Fruit fly (Drosophila melanogaster) S2 (cell line): ENCODE measurements around the gene CG32856.

Experiments used
- CG8478 ChIP-seq: fragments of >200 bp; optimal IDR thresholded peaks from 2 replicates; lab custom pipeline; 2018
- CTCF ChIP-seq, 2 experiments: fragments of >200 bp; optimal IDR thresholded peaks; 2 replicates each; lab custom pipeline; 2018

Gene CG32856

dm6 chr3R:15993815-15994572 is 28.8 kb upstream of the CG32856 start:
- TF ChIP-seq CTCF (optimal IDR thresholded peaks at IDR 0.05; lab: Kevin White, UChicago) (no peak), CG8478 (lab: Kevin White, UChicago) (no peak)

- TF ChIP-seq CG8478 (lab: Kevin White, UChicago) (no peak), CTCF (optimal IDR thresholded peaks at IDR 0.05; lab: Kevin White, UChicago) (no peak)
Measured at dm6 chr3R:15993139-15993804, 28.1 kb upstream of the CG32856 start.

- no peak for TF ChIP-seq CTCF (optimal IDR thresholded peaks at IDR 0.05; lab: Kevin White, UChicago)
- no peak for TF ChIP-seq CG8478 (lab: Kevin White, UChicago)
Measured at dm6 chr3R:15991593-15991992, 26.4 kb upstream of the CG32856 start.

- TF ChIP-seq CG8478 (lab: Kevin White, UChicago) (no peak), CTCF (optimal IDR thresholded peaks at IDR 0.05; lab: Kevin White, UChicago) (no peak)
Measured at dm6 chr3R:15989217-15989921, 24.2 kb upstream of the CG32856 start.

dm6 chr3R:15988353-15988752 is 23.2 kb upstream of the CG32856 start:
- TF ChIP-seq CTCF (optimal IDR thresholded peaks at IDR 0.05; lab: Kevin White, UChicago) (no peak), CG8478 (lab: Kevin White, UChicago) (no peak)

dm6 chr3R:15987064-15987649 is 22.0 kb upstream of the CG32856 start:
- TF ChIP-seq CTCF (optimal IDR thresholded peaks at IDR 0.05; lab: Kevin White, UChicago) (no peak), CG8478 (lab: Kevin White, UChicago) (no peak)

- no peak for TF ChIP-seq CG8478 (lab: Kevin White, UChicago)
- no peak for TF ChIP-seq CTCF (optimal IDR thresholded peaks at IDR 0.05; lab: Kevin White, UChicago)
Measured at dm6 chr3R:15985762-15986214, 20.6 kb upstream of the CG32856 start, which contains the start of gene srp. Gene srp, plus strand, starts transcription at chr3R:15986152.

- TF ChIP-seq CG8478 (lab: Kevin White, UChicago) (no peak), CTCF (optimal IDR thresholded peaks at IDR 0.05; lab: Kevin White, UChicago) (no peak)
Measured at dm6 chr3R:15984483-15985118, 19.4 kb upstream of the CG32856 start.

dm6 chr3R:15983541-15984229 is 18.5 kb upstream of the CG32856 start:
- no peak for TF ChIP-seq CG8478 (lab: Kevin White, UChicago)
- no peak for TF ChIP-seq CTCF (optimal IDR thresholded peaks at IDR 0.05; lab: Kevin White, UChicago)

- no peak for TF ChIP-seq CG8478 (lab: Kevin White, UChicago)
- TF ChIP-seq CTCF (optimal IDR thresholded peaks at IDR 0.05; lab: Kevin White, UChicago), result no peak
Measured at dm6 chr3R:15975170-15975569, 10.0 kb upstream of the CG32856 start.

dm6 chr3R:15974235-15974634 is 9.1 kb upstream of the CG32856 start:
- no peak for TF ChIP-seq CTCF (optimal IDR thresholded peaks at IDR 0.05; lab: Kevin White, UChicago)
- no peak for TF ChIP-seq CG8478 (lab: Kevin White, UChicago)

- TF ChIP-seq CTCF (optimal IDR thresholded peaks at IDR 0.05; lab: Kevin White, UChicago) (peak in 1 of 2 experiments; percentile 33), CG8478 (lab: Kevin White, UChicago) (no peak)
Measured at dm6 chr3R:15973488-15973975, 8.4 kb upstream of the CG32856 start.

dm6 chr3R:15972979-15973486 is 7.9 kb upstream of the CG32856 start, which contains the start of gene Hel89B:
Gene Hel89B, plus strand, starts transcription at chr3R:15973298.
- no peak for TF ChIP-seq CG8478 (lab: Kevin White, UChicago)
- peak; percentile 14 to 30 for TF ChIP-seq CTCF (optimal IDR thresholded peaks at IDR 0.05; lab: Kevin White, UChicago)
